Fruit fly (Drosophila melanogaster): ENCODE data around the gene CG12679.

The CG12679 gene

DNA sequence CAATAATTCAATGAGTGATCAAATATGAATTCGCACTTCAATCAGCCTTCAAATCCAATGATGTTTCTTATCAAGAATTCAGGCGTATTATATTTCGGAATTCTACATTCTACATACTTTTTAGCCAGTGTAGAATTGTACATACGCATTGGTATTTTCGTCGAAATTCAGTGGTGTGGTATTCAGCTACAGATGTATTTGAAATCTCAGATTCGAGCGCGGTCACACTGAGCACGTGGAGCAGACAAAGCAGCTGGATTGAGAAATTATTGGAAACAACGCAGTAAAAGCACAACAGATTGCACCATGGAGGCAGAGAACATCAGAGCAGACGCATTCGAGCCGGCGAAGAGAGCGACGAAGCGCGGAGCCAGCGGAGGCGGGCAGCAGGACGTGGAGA, 14.9 kb upstream of the CG12679 start (continued):
- TF ChIP-seq zfh2 (GFP tag; optimal IDR thresholded peaks at IDR 0.05): no peak
- TF ChIP-seq CG17912 (GFP tag; optimal IDR thresholded peaks at IDR 0.05): no peak
- TF ChIP-seq CG8944 (GFP tag; optimal IDR thresholded peaks at IDR 0.05): no peak
- TF ChIP-seq ems (GFP tag; optimal IDR thresholded peaks at IDR 0.05): no peak
- no peak for TF ChIP-seq CG6765 (GFP tag; optimal IDR thresholded peaks at IDR 0.05)
- no peak for TF ChIP-seq maf-S (GFP tag; optimal IDR thresholded peaks at IDR 0.05)
- peak; percentile 49 for TF ChIP-seq YL-1 (GFP tag; optimal IDR thresholded peaks at IDR 0.05)
- no peak for TF ChIP-seq bab2 (GFP tag; optimal IDR thresholded peaks at IDR 0.05)
- TF ChIP-seq unc-4 (GFP tag; IDR thresholded peaks at IDR 0.05; ENCODE audit: partially characterized antibody): 0 out of 2 replicates have a peak, but pooled peaks have one; percentile 16
- TF ChIP-seq CG5245 (GFP tag; optimal IDR thresholded peaks at IDR 0.05): no peak
- peak; percentile 7 for TF ChIP-seq sug (tag; optimal IDR thresholded peaks at IDR 0.05)
- TF ChIP-seq Meics (GFP tag; optimal IDR thresholded peaks at IDR 0.05): no peak
- peak; percentile 36; the same call in 1 of the 2 replicates for TF ChIP-seq Dref (GFP tag; IDR thresholded peaks at IDR 0.05)
- peak; percentile 7 for TF ChIP-seq CG3995 (GFP tag; optimal IDR thresholded peaks at IDR 0.05)
- peak; percentile 53 for TF ChIP-seq HmgZ (tag; optimal IDR thresholded peaks at IDR 0.05)
- TF ChIP-seq MBD-R2 (GFP tag; IDR thresholded peaks at IDR 0.05): peak; percentile 87
- no peak for TF ChIP-seq yki (optimal IDR thresholded peaks at IDR 0.05)
- TF ChIP-seq CG1603 (tag; optimal IDR thresholded peaks at IDR 0.05): peak; percentile 78
- no peak for TF ChIP-seq prd (optimal IDR thresholded peaks at IDR 0.05)
- no peak for TF ChIP-seq prd (GFP tag; IDR thresholded peaks at IDR 0.05)
- TF ChIP-seq Sox102F (GFP tag; optimal IDR thresholded peaks at IDR 0.05): no peak
- TF ChIP-seq p53 (GFP tag; optimal IDR thresholded peaks at IDR 0.05): no peak
- TF ChIP-seq Opbp (GFP tag; IDR thresholded peaks at IDR 0.05; ENCODE audit: partially characterized antibody): no peak
- no peak for TF ChIP-seq CG4360 (GFP tag; IDR thresholded peaks at IDR 0.05)
- TF ChIP-seq CG12769 (tag; optimal IDR thresholded peaks at IDR 0.05): no peak
- TF ChIP-seq dm (GFP tag; optimal IDR thresholded peaks at IDR 0.05): peak; percentile 94
- TF ChIP-seq CG16813 (GFP tag; IDR thresholded peaks at IDR 0.05; ENCODE audit: partially characterized antibody): peak; percentile 43; the same call in 1 of the 3 replicates
- no peak for TF ChIP-seq CG1233 (GFP tag; optimal IDR thresholded peaks at IDR 0.05)

DNA sequence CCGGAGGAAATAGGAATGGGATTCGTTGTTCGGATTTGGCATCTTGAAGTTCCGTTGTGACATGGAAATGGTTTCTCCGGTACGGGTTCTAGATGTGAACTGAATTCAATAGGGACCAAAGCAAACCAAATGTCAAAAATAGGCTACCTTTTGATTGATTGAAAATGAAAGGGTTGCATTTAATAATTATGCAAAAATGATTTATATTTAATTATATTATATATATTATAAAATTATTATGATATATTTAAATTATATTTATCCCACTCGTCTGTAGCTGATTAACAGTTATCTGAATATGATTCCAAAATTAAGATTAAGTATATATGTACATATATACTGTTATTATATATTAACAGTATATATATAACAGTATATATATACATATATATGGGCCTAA, 14.4 kb upstream of the CG12679 start, which contains the start of gene jb:
jb (minus strand) TSS at position 101 of the 400 bp plus-strand sequence.
- TF ChIP-seq Mrtf (GFP tag; IDR thresholded peaks at IDR 0.05) (no peak), ci (GFP tag; IDR thresholded peaks at IDR 0.05) (no peak), gro (GFP tag; optimal IDR thresholded peaks at IDR 0.05) (no peak), CG12236 (GFP tag; optimal IDR thresholded peaks at IDR 0.05) (no peak), CG2712 (tag; optimal IDR thresholded peaks at IDR 0.05) (no peak), CG32772 (GFP tag; IDR thresholded peaks at IDR 0.05) (no peak), Meics (GFP tag; optimal IDR thresholded peaks at IDR 0.05) (no peak), CG17802 (tag; optimal IDR thresholded peaks at IDR 0.05) (no peak), dysf (GFP tag; IDR thresholded peaks at IDR 0.05) (no peak), CG31441 (GFP tag; IDR thresholded peaks at IDR 0.05) (no peak), tna (GFP tag; IDR thresholded peaks at IDR 0.05; ENCODE audit: partially characterized antibody) (no peak)

DNA sequence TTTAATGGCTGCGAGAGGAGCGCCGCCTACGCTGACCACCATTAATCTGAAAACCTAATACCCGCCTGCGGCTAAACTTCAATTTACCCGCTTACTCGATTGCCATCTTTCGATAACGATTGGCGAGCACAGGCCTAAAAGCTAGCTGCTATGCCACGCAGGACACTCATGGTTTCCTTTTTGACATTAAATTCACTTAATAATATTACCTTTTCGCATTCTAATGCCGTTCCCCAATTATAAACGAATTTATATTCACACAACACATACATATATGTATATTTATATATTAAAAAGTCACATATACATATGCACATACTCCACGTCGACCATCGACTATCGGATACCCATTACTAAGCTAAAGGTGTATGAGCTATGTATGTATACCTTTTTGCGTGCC, 13.3 kb upstream of the CG12679 start:
- no peak for TF ChIP-seq Ptx1 (GFP tag; IDR thresholded peaks at IDR 0.05)
- no peak for TF ChIP-seq kah (GFP tag; optimal IDR thresholded peaks at IDR 0.05)
- no peak for TF ChIP-seq inv (GFP tag; IDR thresholded peaks at IDR 0.05; ENCODE audit: partially characterized antibody)
- no peak for TF ChIP-seq CG18764 (GFP tag; optimal IDR thresholded peaks at IDR 0.05)
- peak; percentile 33 for TF ChIP-seq bbx (GFP tag; IDR thresholded peaks at IDR 0.05; ENCODE audit: partially characterized antibody)
- TF ChIP-seq Ets97D (GFP tag; optimal IDR thresholded peaks at IDR 0.05): no peak
- no peak for TF ChIP-seq CG12236 (GFP tag; optimal IDR thresholded peaks at IDR 0.05)
- TF ChIP-seq CG15073 (GFP tag; optimal IDR thresholded peaks at IDR 0.05): no peak
- TF ChIP-seq Dfd (GFP tag; optimal IDR thresholded peaks at IDR 0.05): no peak
- TF ChIP-seq row (GFP tag; IDR thresholded peaks at IDR 0.05): peak; percentile 31; the same call in 1 of the 3 replicates
- peak; percentile 22; the same call in 1 of the 2 replicates for TF ChIP-seq CG13287 (GFP tag; IDR thresholded peaks at IDR 0.05; ENCODE audit: partially characterized antibody)
- TF ChIP-seq CG8359 (GFP tag; optimal IDR thresholded peaks at IDR 0.05; ENCODE audit: borderline replicate concordance): no peak
- peak; percentile 26 for TF ChIP-seq BEAF-32 (GFP tag; optimal IDR thresholded peaks at IDR 0.05)
- no peak for TF ChIP-seq CG17829 (tag; optimal IDR thresholded peaks at IDR 0.05)
- no peak for TF ChIP-seq CG31388 (GFP tag; optimal IDR thresholded peaks at IDR 0.05)
